Fruit fly (Drosophila melanogaster) whole organism, prepupa: ENCODE measurements around the gene Cnx14D.

Experiments used
- CG10669 ChIP-seq: fragments of 200-800 bp; sonication (Bioruptor generic); optimal IDR thresholded peaks from 3 replicates; lab custom pipeline; 2018; ENCODE audit warnings: missing biosample characterization, mild to moderate bottlenecking, missing genetic modification characterization, moderate library complexity
- CG11294 ChIP-seq: fragments of 200-800 bp; sonication (Bioruptor generic); IDR thresholded peaks from 2 replicates; pipeline ENCODE4 v1.3.6; 2022; ENCODE audit warnings: missing biosample characterization, missing genetic modification characterization
- CG11762 ChIP-seq: fragments of 200-800 bp; sonication (Bioruptor generic); optimal IDR thresholded peaks from 3 replicates; lab custom pipeline; 2016; ENCODE audit warnings: missing biosample characterization, missing genetic modification characterization; ENCODE audit not compliant: insufficient read depth
- CG11902 ChIP-seq: fragments of 200-800 bp; sonication (Bioruptor generic); optimal IDR thresholded peaks from 3 replicates; lab custom pipeline; 2016; ENCODE audit warnings: missing biosample characterization, missing genetic modification characterization
- CG15336 ChIP-seq: fragments of 200-800 bp; sonication (Bioruptor generic); IDR thresholded peaks from 2 replicates; pipeline ENCODE4 v1.3.6; 2022; ENCODE audit warnings: missing biosample characterization, missing genetic modification characterization
- CG1621 ChIP-seq: fragments of 200-800 bp; sonication (Bioruptor generic); optimal IDR thresholded peaks from 3 replicates; lab custom pipeline; 2018; ENCODE audit warnings: missing biosample characterization, mild to moderate bottlenecking, missing genetic modification characterization
- CG16779 ChIP-seq: fragments of 200-800 bp; sonication (Bioruptor generic); optimal IDR thresholded peaks from 3 replicates; lab custom pipeline; 2017; ENCODE audit warnings: missing biosample characterization, mild to moderate bottlenecking, missing genetic modification characterization
- CG3032 ChIP-seq: fragments of 200-800 bp; optimal IDR thresholded peaks from 2 replicates; lab custom pipeline; 2019; ENCODE audit warnings: missing biosample characterization, mild to moderate bottlenecking, missing genetic modification characterization, moderate library complexity
- CG32006 ChIP-seq: fragments of 200-800 bp; sonication (Bioruptor generic); optimal IDR thresholded peaks from 3 replicates; lab custom pipeline; 2017; ENCODE audit warnings: missing biosample characterization, mild to moderate bottlenecking, missing genetic modification characterization
- CG34406 ChIP-seq: fragments of 200-800 bp; sonication (Bioruptor generic); optimal IDR thresholded peaks from 3 replicates; lab custom pipeline; 2016; ENCODE audit warnings: missing biosample characterization, missing genetic modification characterization
- CG3919 ChIP-seq: fragments of 200-800 bp; sonication (Bioruptor generic); optimal IDR thresholded peaks from 3 replicates; lab custom pipeline; 2016; ENCODE audit warnings: missing biosample characterization, missing genetic modification characterization
- CG6276 ChIP-seq: fragments of 200-800 bp; sonication (Bioruptor generic); optimal IDR thresholded peaks from 2 replicates; lab custom pipeline; 2017; ENCODE audit warnings: missing biosample characterization, mild to moderate bottlenecking, missing genetic modification characterization
- CG6792 ChIP-seq: fragments of 200-800 bp; sonication (Bioruptor generic); optimal IDR thresholded peaks from 3 replicates; lab custom pipeline; 2016; ENCODE audit warnings: missing biosample characterization, missing genetic modification characterization
- CG6808 ChIP-seq: fragments of 200-800 bp; sonication (Bioruptor generic); optimal IDR thresholded peaks from 3 replicates; lab custom pipeline; 2017; ENCODE audit warnings: missing biosample characterization, missing genetic modification characterization, mild to moderate bottlenecking, moderate library complexity, missing genetic modification reagents
- CG6854 ChIP-seq: fragments of 200-800 bp; sonication (Bioruptor generic); optimal IDR thresholded peaks from 2 replicates; lab custom pipeline; 2017; ENCODE audit warnings: missing biosample characterization, mild to moderate bottlenecking, missing genetic modification characterization
- CG7368 ChIP-seq: fragments of 200-800 bp; sonication (Bioruptor generic); optimal IDR thresholded peaks from 3 replicates; lab custom pipeline; 2016; ENCODE audit warnings: missing biosample characterization, missing genetic modification characterization
- CG8319 ChIP-seq: fragments of 200-800 bp; sonication (Bioruptor generic); optimal IDR thresholded peaks from 3 replicates; lab custom pipeline; 2016; ENCODE audit warnings: missing biosample characterization, missing genetic modification characterization
- CG9139 ChIP-seq: fragments of 200-800 bp; sonication (Bioruptor generic); optimal IDR thresholded peaks from 3 replicates; lab custom pipeline; 2017; ENCODE audit warnings: missing biosample characterization, mild to moderate bottlenecking, missing genetic modification characterization
- Eip78C ChIP-seq: fragments of 200-800 bp; sonication (Bioruptor generic); peaks from one replicate; lab custom pipeline; 2016; ENCODE audit warnings: missing biosample characterization, missing genetic modification characterization
- Ets21C ChIP-seq: fragments of 200-800 bp; sonication (Bioruptor generic); optimal IDR thresholded peaks from 3 replicates; lab custom pipeline; 2016; ENCODE audit warnings: missing biosample characterization, missing genetic modification characterization
- Ets96B ChIP-seq: fragments of 200-800 bp; optimal IDR thresholded peaks from 2 replicates; lab custom pipeline; 2019; ENCODE audit warnings: missing biosample characterization, mild to moderate bottlenecking, missing genetic modification characterization, moderate library complexity
- Gug ChIP-seq: fragments of 200-800 bp; sonication (Bioruptor generic); IDR thresholded peaks from 2 replicates; pipeline ENCODE4 v1.3.6; 2022; ENCODE audit warnings: missing biosample characterization, missing genetic modification characterization
- Hr38 ChIP-seq: sonication (Bioruptor generic); optimal IDR thresholded peaks from 2 replicates; lab custom pipeline; 2016; ENCODE audit warnings: missing biosample characterization, missing genetic modification characterization
- Hr4 ChIP-seq: fragments of 200-800 bp; sonication (Bioruptor generic); optimal IDR thresholded peaks from 3 replicates; lab custom pipeline; 2016; ENCODE audit warnings: missing biosample characterization, missing genetic modification characterization
- Lpt ChIP-seq: fragments of 200-800 bp; sonication (Bioruptor generic); optimal IDR thresholded peaks from 3 replicates; lab custom pipeline; 2016; ENCODE audit warnings: missing biosample characterization, missing genetic modification characterization
- OdsH ChIP-seq: fragments of 200-800 bp; sonication (Bioruptor generic); optimal IDR thresholded peaks from 3 replicates; lab custom pipeline; 2016; ENCODE audit warnings: missing biosample characterization, missing genetic modification characterization
- Sox102F ChIP-seq: fragments of 200-800 bp; sonication (Bioruptor generic); optimal IDR thresholded peaks from 2 replicates; lab custom pipeline; 2016; ENCODE audit warnings: missing biosample characterization, mild to moderate bottlenecking, missing genetic modification characterization
- Sox15 ChIP-seq: fragments of 200-800 bp; sonication (Bioruptor generic); optimal IDR thresholded peaks from 3 replicates; lab custom pipeline; 2016; ENCODE audit warnings: missing biosample characterization, missing genetic modification characterization
- cyc ChIP-seq: fragments of 200-800 bp; sonication (Bioruptor generic); optimal IDR thresholded peaks from 3 replicates; lab custom pipeline; 2016; ENCODE audit warnings: missing biosample characterization, missing genetic modification characterization
- dac ChIP-seq: fragments of 200-800 bp; sonication (Bioruptor generic); optimal IDR thresholded peaks from 2 replicates; lab custom pipeline; 2017; ENCODE audit warnings: missing biosample characterization, mild to moderate bottlenecking, missing genetic modification characterization
- eg ChIP-seq: fragments of 200-800 bp; sonication (Bioruptor generic); IDR thresholded peaks from 3 replicates; pipeline ENCODE4 v1.3.6; 2022; ENCODE audit warnings: missing biosample characterization, missing genetic modification characterization
- esn ChIP-seq: fragments of 200-800 bp; sonication (Bioruptor generic); optimal IDR thresholded peaks from 2 replicates; lab custom pipeline; 2016; ENCODE audit warnings: missing biosample characterization, mild to moderate bottlenecking, missing genetic modification characterization, moderate library complexity
- fd85E ChIP-seq: fragments of 200-800 bp; sonication (Bioruptor generic); optimal IDR thresholded peaks from 3 replicates; lab custom pipeline; 2016; ENCODE audit warnings: missing biosample characterization, missing genetic modification characterization
- lz ChIP-seq: fragments of 200-800 bp; sonication (Bioruptor generic); optimal IDR thresholded peaks from 3 replicates; lab custom pipeline; 2016; ENCODE audit warnings: missing biosample characterization, missing genetic modification characterization
- spab ChIP-seq: fragments of 200-800 bp; sonication (Bioruptor generic); optimal IDR thresholded peaks from 2 replicates; lab custom pipeline; 2017; ENCODE audit warnings: missing biosample characterization, mild to moderate bottlenecking, missing genetic modification characterization, missing genetic modification reagents
- ss ChIP-seq, 2 experiments: fragments of 200-800 bp; sonication (Bioruptor generic); optimal IDR thresholded peaks; 2 replicates in 1 of 2; 3 replicates in 1 of 2; lab custom pipeline; 2017 to 2018; ENCODE audit warnings: mild to moderate bottlenecking in 2 of 2, missing biosample characterization in 2 of 2, missing genetic modification characterization in 2 of 2, moderate library complexity in 1 of 2
- vri ChIP-seq: fragments of 200-800 bp; sonication (Bioruptor generic); optimal IDR thresholded peaks from 3 replicates; lab custom pipeline; 2016; ENCODE audit warnings: missing biosample characterization, mild to moderate bottlenecking, missing genetic modification characterization

Gene Cnx14D

dm6 chrX:16559514-16560510 is 34.6 kb upstream of the Cnx14D start, which contains the start of gene Pp2B-14D (continued):
- TF ChIP-seq CG15336 (GFP tag; lab: Robert Waterston, UW): no peak
- TF ChIP-seq CG8319 (GFP tag; lab: Kevin White, UChicago): no peak
- no peak for TF ChIP-seq CG11902 (GFP tag; lab: Kevin White, UChicago)
- TF ChIP-seq CG7368: no peak
- TF ChIP-seq esn (GFP tag; lab: Kevin White, UChicago): peak; percentile 34
- TF ChIP-seq CG3919: peak; percentile 3
- peak; percentile 33 for TF ChIP-seq CG6276
- TF ChIP-seq Hr38 (GFP tag; lab: Kevin White, UChicago): no peak
- no peak for TF ChIP-seq CG16779 (tag; lab: Kevin White, UChicago)
- TF ChIP-seq ss (GFP tag; optimal IDR thresholded peaks at IDR 0.05; lab: Kevin White, UChicago): peak; percentile 39 to 66
- TF ChIP-seq Sox102F (GFP tag; lab: Kevin White, UChicago): peak; percentile 49
- peak; percentile 6 for TF ChIP-seq cyc (GFP tag; lab: Kevin White, UChicago)
- TF ChIP-seq dac: no peak
- no peak for TF ChIP-seq CG10669 (GFP tag; lab: Kevin White, UChicago)
- peak; percentile 5 for TF ChIP-seq Ets96B (tag; lab: Kevin White, UChicago)
- no peak for TF ChIP-seq CG32006 (GFP tag; lab: Kevin White, UChicago)
- TF ChIP-seq Eip78C (GFP tag; lab: Kevin White, UChicago): peak; percentile 72
- no peak for TF ChIP-seq CG34406 (GFP tag; lab: Kevin White, UChicago)
- TF ChIP-seq Gug: no peak
- no peak for TF ChIP-seq Hr4 (GFP tag; lab: Kevin White, UChicago)
- TF ChIP-seq CG9139 (GFP tag; lab: Kevin White, UChicago): peak; percentile 43
- no peak for TF ChIP-seq CG11294 (GFP tag; lab: Robert Waterston, UW)
- TF ChIP-seq CG1621 (tag; lab: Kevin White, UChicago): peak; percentile 69
- no peak for TF ChIP-seq Sox15
- TF ChIP-seq vri (GFP tag; lab: Kevin White, UChicago): no peak
- no peak for TF ChIP-seq fd85E (GFP tag; lab: Kevin White, UChicago)
- TF ChIP-seq CG6792 (GFP tag; lab: Kevin White, UChicago): no peak
- TF ChIP-seq eg (GFP tag; lab: Robert Waterston, UW): no peak; the same call in 1 of the 3 replicates
- TF ChIP-seq CG6854: peak; percentile 48
- no peak for TF ChIP-seq OdsH
- no peak for TF ChIP-seq spab (GFP tag; lab: Kevin White, UChicago)
- no peak for TF ChIP-seq Ets21C (GFP tag; lab: Kevin White, UChicago)
- peak; percentile 18 for TF ChIP-seq CG6808
- TF ChIP-seq CG11762 (GFP tag; lab: Kevin White, UChicago): no peak
- no peak for TF ChIP-seq Lpt (GFP tag; lab: Kevin White, UChicago)
- TF ChIP-seq lz: no peak
- peak; percentile 20 for TF ChIP-seq CG3032 (tag; lab: Kevin White, UChicago)

- peak; percentile 21 for TF ChIP-seq Eip78C (GFP tag; lab: Kevin White, UChicago)
- no peak for TF ChIP-seq CG1621 (tag; lab: Kevin White, UChicago)
Observed at dm6 chrX:16553542-16554182, 28.4 kb upstream of the Cnx14D start, which contains the start of gene Arp2. TSS of gene Arp2 (minus strand) at chrX:16553968.
